Worm (Caenorhabditis elegans): ENCODE measurements around the gene sra-33.

DNA sequence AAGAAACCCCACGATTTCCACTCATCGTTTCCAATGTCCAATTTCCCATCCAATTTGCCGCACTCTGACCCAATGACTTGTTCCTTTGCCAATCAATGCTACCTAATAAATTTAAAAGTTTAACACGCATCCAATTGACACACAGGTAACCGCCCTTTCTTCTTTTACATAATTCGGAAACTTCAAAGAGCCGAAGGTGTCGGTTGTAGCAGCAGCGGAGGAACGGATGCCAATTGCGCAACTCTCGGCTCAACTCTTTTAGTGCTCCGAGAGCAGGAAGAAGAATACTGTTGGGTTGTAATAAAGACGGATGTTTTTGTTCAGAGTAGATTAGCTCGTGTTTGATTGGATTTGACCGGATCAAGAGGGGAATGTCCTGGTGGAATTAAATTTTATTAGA is 19.8 kb downstream of the sra-33 start:
- TF ChIP-seq aly-1 (tag; optimal IDR thresholded peaks at IDR 0.05) (no peak), flt-1 (GFP tag; IDR thresholded peaks at IDR 0.05) (no peak), ceh-13 (GFP tag; optimal IDR thresholded peaks at IDR 0.05) (no peak), sea-1 (GFP tag; conservative IDR thresholded peaks at IDR 0.05) (no peak; the same call in 1 of the 2 replicates), hnd-1 (tag; optimal IDR thresholded peaks at IDR 0.05) (no peak), hmbx-1 (tag; optimal IDR thresholded peaks at IDR 0.05) (no peak), tra-4 (tag; optimal IDR thresholded peaks at IDR 0.05) (no peak), ama-1 (optimal IDR thresholded peaks at IDR 0.05) (no peak), ceh-36 (tag; optimal IDR thresholded peaks at IDR 0.05) (no peak), pes-1 (GFP tag; IDR thresholded peaks at IDR 0.05) (no peak), tbx-11 (GFP tag; IDR thresholded peaks at IDR 0.05) (no peak), B0310.2 (tag; optimal IDR thresholded peaks at IDR 0.05) (no peak)
